Fruit fly (Drosophila melanogaster) whole organism, embryonic: Measurements from ENCODE around the gene cni.
A peak's percentile ranks its signal among the peaks of the same experiment; 100 is the strongest.

Source experiments
- Awh ChIP-seq: fragments of 200-800 bp; sonication (Bioruptor generic); IDR thresholded peaks from 2 replicates; pipeline ENCODE4, ENCODE4 v1.3.6; 2022; ENCODE audit warnings: missing biosample characterization, missing genetic modification characterization
- CG10147 ChIP-seq: fragments of 200-800 bp; sonication (Bioruptor generic); optimal IDR thresholded peaks from 2 replicates; lab custom pipeline; 2019; ENCODE audit warnings: missing biosample characterization, mild to moderate bottlenecking, missing genetic modification characterization, moderate library complexity
- CG11085 ChIP-seq: fragments of 200-800 bp; sonication (Bioruptor generic); IDR thresholded peaks from 2 replicates; pipeline ENCODE4 v1.3.6; 2022; ENCODE audit warnings: missing biosample characterization, missing genetic modification characterization
- CG12299 ChIP-seq: fragments of 200-800 bp; sonication (Bioruptor generic); optimal IDR thresholded peaks from 2 replicates; lab custom pipeline; 2018; ENCODE audit warnings: missing biosample characterization, mild to moderate bottlenecking, missing genetic modification characterization
- CG12391 ChIP-seq: fragments of 200-800 bp; sonication (Bioruptor generic); optimal IDR thresholded peaks from 3 replicates; lab custom pipeline; 2018; ENCODE audit warnings: missing biosample characterization, mild to moderate bottlenecking, missing genetic modification characterization, moderate library complexity
- CG12942 ChIP-seq: fragments of 200-800 bp; sonication (Bioruptor generic); optimal IDR thresholded peaks from 3 replicates; lab custom pipeline; 2016; ENCODE audit warnings: missing biosample characterization, missing genetic modification characterization
- CG14050 ChIP-seq: fragments of 200-800 bp; sonication (Bioruptor generic); IDR thresholded peaks from 3 replicates; pipeline ENCODE4 v1.3.6; 2022; ENCODE audit warnings: missing biosample characterization, missing genetic modification characterization
- CG14441 ChIP-seq: fragments of 200-800 bp; sonication (Bioruptor generic); IDR thresholded peaks from 2 replicates; pipeline ENCODE4 v1.3.6; 2022; ENCODE audit warnings: missing biosample characterization, missing genetic modification characterization
- CG15514 ChIP-seq: fragments of 200-800 bp; sonication (Bioruptor generic); optimal IDR thresholded peaks from 3 replicates; lab custom pipeline; 2017; ENCODE audit warnings: missing biosample characterization, missing genetic modification characterization, mild to moderate bottlenecking, moderate library complexity, missing genetic modification reagents
- CG17359 ChIP-seq: fragments of 200-800 bp; sonication (Bioruptor generic); optimal IDR thresholded peaks from 3 replicates; lab custom pipeline; 2018; ENCODE audit warnings: missing biosample characterization, mild to moderate bottlenecking, missing genetic modification characterization, moderate library complexity
- CG18011 ChIP-seq: fragments of 200-800 bp; sonication (Bioruptor generic); optimal IDR thresholded peaks from 2 replicates; lab custom pipeline; 2017; ENCODE audit warnings: missing biosample characterization, missing genetic modification characterization, mild to moderate bottlenecking, moderate library complexity, missing genotype
- CG2875 ChIP-seq: fragments of 200-800 bp; sonication (Bioruptor generic); optimal IDR thresholded peaks from 2 replicates; lab custom pipeline; 2017; ENCODE audit warnings: missing biosample characterization, mild to moderate bottlenecking, missing genetic modification characterization, missing genetic modification reagents
- CG31365 ChIP-seq: fragments of 200-800 bp; sonication (Bioruptor generic); optimal IDR thresholded peaks from 2 replicates; lab custom pipeline; 2018; ENCODE audit warnings: missing biosample characterization, mild to moderate bottlenecking, missing genetic modification characterization
- CG32772 ChIP-seq: fragments of 200-800 bp; sonication (Bioruptor generic); IDR thresholded peaks from 2 replicates; pipeline ENCODE4 v1.3.6; 2022; ENCODE audit warnings: missing biosample characterization, missing genetic modification characterization
- CG4854 ChIP-seq: fragments of 200-800 bp; sonication (Bioruptor generic); optimal IDR thresholded peaks from 2 replicates; lab custom pipeline; 2016; ENCODE audit warnings: missing biosample characterization, missing genetic modification characterization, inconsistent platforms
- CG8388 ChIP-seq: fragments of 200-800 bp; sonication (Bioruptor generic); optimal IDR thresholded peaks from 2 replicates; lab custom pipeline; 2019; ENCODE audit warnings: missing biosample characterization, mild to moderate bottlenecking, missing genetic modification characterization, moderate library complexity
- CG8478 ChIP-seq: fragments of >200 bp; optimal IDR thresholded peaks from 2 replicates; lab custom pipeline; 2018
- CG8765 ChIP-seq: fragments of 200-800 bp; sonication (Bioruptor generic); IDR thresholded peaks from 2 replicates; pipeline ENCODE4 v1.3.6; 2022; ENCODE audit warnings: missing biosample characterization, missing genetic modification characterization
- CG9727 ChIP-seq: fragments of 200-800 bp; sonication (Bioruptor generic); optimal IDR thresholded peaks from 3 replicates; lab custom pipeline; 2017; ENCODE audit warnings: missing biosample characterization, mild to moderate bottlenecking, missing genetic modification characterization
- CHES-1-like ChIP-seq: fragments of 200-800 bp; sonication (Bioruptor generic); optimal IDR thresholded peaks from 2 replicates; lab custom pipeline; 2016; ENCODE audit warnings: missing biosample characterization, missing genetic modification characterization
- E2f1 ChIP-seq: fragments of 200-800 bp; sonication (Bioruptor generic); IDR thresholded peaks from 2 replicates; pipeline ENCODE4 v1.3.6; 2022; ENCODE audit warnings: missing biosample characterization, missing genetic modification characterization
- Jarid2 ChIP-seq: fragments of 200-800 bp; sonication (Bioruptor generic); optimal IDR thresholded peaks from 3 replicates; lab custom pipeline; 2017; ENCODE audit warnings: mild to moderate bottlenecking, missing biosample characterization, missing genetic modification reagents, missing genetic modification characterization
- MTF-1 ChIP-seq: fragments of 200-800 bp; sonication (Bioruptor generic); optimal IDR thresholded peaks from 2 replicates; lab custom pipeline; 2018; ENCODE audit warnings: missing biosample characterization, mild to moderate bottlenecking, missing genetic modification characterization, borderline replicate concordance
- PHDP ChIP-seq: fragments of 200-800 bp; sonication (Bioruptor generic); optimal IDR thresholded peaks from 3 replicates; lab custom pipeline; 2018; ENCODE audit warnings: missing biosample characterization, mild to moderate bottlenecking, missing genetic modification characterization, moderate library complexity
- Pdp1 ChIP-seq, 2 experiments: fragments of 200-800 bp; sonication (Bioruptor generic); optimal IDR thresholded peaks; 3 replicates each; lab custom pipeline; 2016; ENCODE audit warnings: missing biosample characterization in 2 of 2, missing genetic modification characterization in 2 of 2, mild to moderate bottlenecking in 1 of 2, moderate library complexity in 1 of 2
- ab ChIP-seq: fragments of 200-800 bp; sonication (Bioruptor generic); optimal IDR thresholded peaks from 2 replicates; lab custom pipeline; 2016; ENCODE audit warnings: missing biosample characterization, missing genetic modification characterization
- amos ChIP-seq: fragments of 200-800 bp; sonication (Bioruptor generic); IDR thresholded peaks from 2 replicates; pipeline ENCODE4 v1.3.6; 2022; ENCODE audit warnings: missing biosample characterization, missing genetic modification characterization; ENCODE audit not compliant: partially characterized antibody
- az2 ChIP-seq: fragments of 200-800 bp; sonication (Bioruptor generic); optimal IDR thresholded peaks from 3 replicates; lab custom pipeline; 2016; ENCODE audit warnings: missing biosample characterization, missing genetic modification characterization
- bbx ChIP-seq: fragments of 200-800 bp; sonication (Bioruptor generic); IDR thresholded peaks from 2 replicates; pipeline ENCODE4 v1.3.6; 2022; ENCODE audit warnings: missing biosample characterization, missing genetic modification characterization; ENCODE audit not compliant: partially characterized antibody
- bsh ChIP-seq, 2 experiments: fragments of 200-800 bp; sonication (Bioruptor generic); optimal IDR thresholded peaks; 2 replicates each; lab custom pipeline; 2017 to 2018; ENCODE audit warnings: mild to moderate bottlenecking in 2 of 2, missing biosample characterization in 2 of 2, missing genetic modification characterization in 2 of 2, moderate library complexity in 1 of 2
- btn ChIP-seq: fragments of 200-800 bp; sonication (Bioruptor generic); optimal IDR thresholded peaks from 2 replicates; lab custom pipeline; 2016; ENCODE audit warnings: missing biosample characterization, missing genetic modification characterization
- cad ChIP-seq: fragments of >200 bp; optimal IDR thresholded peaks from 2 replicates; lab custom pipeline; 2017; ENCODE audit warnings: missing biosample characterization, missing genetic modification characterization
- cas ChIP-seq: fragments of 200-800 bp; sonication (Bioruptor generic); IDR thresholded peaks from 2 replicates; pipeline ENCODE4 v1.3.6; 2022; ENCODE audit warnings: missing biosample characterization, missing genetic modification characterization
- croc ChIP-seq: fragments of 200-800 bp; sonication (Bioruptor generic); conservative IDR thresholded peaks from 3 replicates; pipeline ENCODE4 v1.3.6; 2022; ENCODE audit warnings: missing biosample characterization, missing genetic modification characterization
- crol ChIP-seq: fragments of 200-800 bp; sonication (Bioruptor generic); IDR thresholded peaks from 2 replicates; pipeline ENCODE4 v1.3.6; 2022; ENCODE audit warnings: missing biosample characterization, missing genetic modification characterization
- disco-r ChIP-seq: fragments of 200-800 bp; sonication (Bioruptor generic); optimal IDR thresholded peaks from 2 replicates; lab custom pipeline; 2016; ENCODE audit warnings: missing biosample characterization, missing genetic modification characterization
- exex ChIP-seq: fragments of 200-800 bp; sonication (Bioruptor generic); optimal IDR thresholded peaks from 4 replicates; lab custom pipeline; 2018; ENCODE audit warnings: missing biosample characterization, mild to moderate bottlenecking, missing genetic modification characterization, moderate library complexity
- gce ChIP-seq: fragments of 200-800 bp; sonication (Bioruptor generic); IDR thresholded peaks from 3 replicates; pipeline ENCODE4 v1.3.6; 2022; ENCODE audit warnings: missing biosample characterization, missing genetic modification characterization
- grau ChIP-seq: fragments of 200-800 bp; optimal IDR thresholded peaks from 3 replicates; lab custom pipeline; 2019; ENCODE audit warnings: missing biosample characterization, mild to moderate bottlenecking, missing genetic modification characterization, moderate library complexity
- ham ChIP-seq: fragments of 200-800 bp; sonication (Bioruptor generic); IDR thresholded peaks from 2 replicates; pipeline ENCODE4 v1.3.6; 2022; ENCODE audit warnings: missing biosample characterization, missing genetic modification characterization
- her ChIP-seq: fragments of 200-800 bp; sonication (Bioruptor generic); optimal IDR thresholded peaks from 2 replicates; lab custom pipeline; 2016; ENCODE audit warnings: missing biosample characterization, missing genetic modification characterization
- lov ChIP-seq, 2 experiments: fragments of 200-800 bp in 1 of 2; fragments of >200 bp in 1 of 2; sonication (Bioruptor generic) in 1 of 2; IDR thresholded peaks in 1 of 2; optimal IDR thresholded peaks in 1 of 2; 2 replicates in 1 of 2; 3 replicates in 1 of 2; pipeline versions ENCODE4 v1.3.6 to Lab custom; 2017 to 2022; ENCODE audit warnings: missing biosample characterization in 1 of 2, missing genetic modification characterization in 1 of 2
- mam ChIP-seq: fragments of 200-800 bp; sonication (Bioruptor generic); optimal IDR thresholded peaks from 3 replicates; lab custom pipeline; 2016; ENCODE audit warnings: missing biosample characterization, missing genetic modification characterization
- nerfin-2 ChIP-seq: fragments of 200-800 bp; sonication (Bioruptor generic); IDR thresholded peaks from 2 replicates; pipeline ENCODE4 v1.3.6; 2022; ENCODE audit warnings: missing biosample characterization, missing genetic modification characterization; ENCODE audit not compliant: partially characterized antibody
- salm ChIP-seq: fragments of 200-800 bp; sonication (Bioruptor generic); optimal IDR thresholded peaks from 2 replicates; lab custom pipeline; 2018; ENCODE audit warnings: missing biosample characterization, mild to moderate bottlenecking, missing genetic modification characterization
- sob ChIP-seq: fragments of 200-800 bp; sonication (Bioruptor generic); IDR thresholded peaks from 2 replicates; pipeline ENCODE4 v1.3.6; 2022; ENCODE audit warnings: missing biosample characterization, missing genetic modification characterization
- ssp ChIP-seq: fragments of 200-800 bp; sonication (Bioruptor generic); IDR thresholded peaks from 2 replicates; pipeline ENCODE4 v1.3.6; 2022; ENCODE audit warnings: missing biosample characterization, missing genetic modification characterization
- trh ChIP-seq: fragments of 200-800 bp; sonication (Bioruptor generic); optimal IDR thresholded peaks from 2 replicates; lab custom pipeline; 2016; ENCODE audit warnings: missing biosample characterization, missing genetic modification characterization
- ttk ChIP-seq: fragments of 200-800 bp; sonication (Bioruptor generic); IDR thresholded peaks from 2 replicates; pipeline ENCODE4 v2.1.2; 2022; ENCODE audit warnings: missing biosample characterization, missing genetic modification characterization
- usp ChIP-seq: fragments of >200 bp; optimal IDR thresholded peaks from 2 replicates; lab custom pipeline; 2017; ENCODE audit warnings: missing biosample characterization, missing genetic modification characterization

cni gene

dm6 chr2L:16350160-16350633 is 39.7 kb upstream of the cni start (continued):
- TF ChIP-seq bsh (GFP tag; optimal IDR thresholded peaks at IDR 0.05; lab: Kevin White, UChicago) = peak in 1 of 2 experiments; percentile 21
- TF ChIP-seq CG8478 (lab: Kevin White, UChicago) = no peak
- TF ChIP-seq CG12391 = peak; percentile 81
- TF ChIP-seq CG15514 (GFP tag; lab: Kevin White, UChicago) = peak; percentile 60
- no peak for TF ChIP-seq CG8388
- TF ChIP-seq MTF-1 (GFP tag; lab: Kevin White, UChicago) = peak; percentile 12
- no peak for TF ChIP-seq CG4854 (GFP tag; lab: Kevin White, UChicago)
- TF ChIP-seq gce = peak; percentile 68; the same call in 1 of the 3 replicates
- no peak for TF ChIP-seq cad (GFP tag; lab: Kevin White, UChicago)
- TF ChIP-seq ham = no peak
- no peak for TF ChIP-seq CG12299 (tag; lab: Kevin White, UChicago)
- peak; percentile 49 for TF ChIP-seq her (GFP tag; lab: Kevin White, UChicago)
- peak; percentile 14 to 61 for TF ChIP-seq Pdp1 (GFP tag; optimal IDR thresholded peaks at IDR 0.05; lab: Kevin White, UChicago)
- peak; percentile 65 for TF ChIP-seq ssp (GFP tag; lab: Robert Waterston, UW)
- peak; percentile 10 for TF ChIP-seq salm (tag; lab: Kevin White, UChicago)
- TF ChIP-seq ab (GFP tag; lab: Kevin White, UChicago) = peak; percentile 46
- TF ChIP-seq usp (GFP tag; lab: Kevin White, UChicago) = no peak
- peak; percentile 65 for TF ChIP-seq CG12942
- peak; percentile 77 for TF ChIP-seq grau (tag; lab: Kevin White, UChicago)
- peak; percentile 80 for TF ChIP-seq sob (GFP tag; lab: Robert Waterston, UW)
- peak; percentile 68 for TF ChIP-seq CG32772 (GFP tag; lab: Robert Waterston, UW)
- TF ChIP-seq crol (GFP tag; lab: Robert Waterston, UW) = peak; percentile 27; the same call in 1 of the 2 replicates
- TF ChIP-seq CG10147 (GFP tag; lab: Kevin White, UChicago) = no peak
- no peak; the same call in 1 of the 2 replicates for TF ChIP-seq CG14441 (GFP tag; lab: Robert Waterston, UW)
- TF ChIP-seq CHES-1-like (GFP tag; lab: Kevin White, UChicago) = peak; percentile 40
- TF ChIP-seq disco-r = no peak
- TF ChIP-seq ttk (GFP tag; lab: Robert Waterston, UW) = peak; percentile 38; the same call in 1 of the 2 replicates
- peak; percentile 58 for TF ChIP-seq CG17359 (tag; lab: Kevin White, UChicago)
- 0 out of 2 replicates have a peak, but pooled peaks have one; percentile 21 for TF ChIP-seq nerfin-2 (GFP tag; lab: Robert Waterston, UW)
- peak; percentile 53; the same call in 2 of the 3 replicates for TF ChIP-seq croc (GFP tag; lab: Robert Waterston, UW)
- TF ChIP-seq CG14050 (GFP tag; lab: Robert Waterston, UW) = peak; percentile 68
- peak; percentile 82 for TF ChIP-seq mam (GFP tag; lab: Kevin White, UChicago)
- TF ChIP-seq PHDP (tag; lab: Kevin White, UChicago) = no peak
- no peak for TF ChIP-seq btn (GFP tag; lab: Kevin White, UChicago)
- TF ChIP-seq cas = no peak
- TF ChIP-seq lov (optimal IDR thresholded peaks at IDR 0.05; lab: Kevin White, UChicago) = no peak
- peak; percentile 74; the same call in 1 of the 3 replicates for TF ChIP-seq lov (GFP tag; IDR thresholded peaks at IDR 0.05; lab: Robert Waterston, UW)
- TF ChIP-seq Awh (GFP tag; lab: Robert Waterston, UW) = peak; percentile 69
- peak; percentile 72 for TF ChIP-seq bbx (GFP tag; lab: Robert Waterston, UW)
- no peak for TF ChIP-seq CG2875 (GFP tag; lab: Kevin White, UChicago)
- no peak for TF ChIP-seq Jarid2
- TF ChIP-seq CG31365 (tag; lab: Kevin White, UChicago) = no peak
- TF ChIP-seq CG18011 (GFP tag; lab: Kevin White, UChicago) = peak; percentile 12
- peak; percentile 70 for TF ChIP-seq E2f1 (GFP tag; lab: Robert Waterston, UW)
- peak; percentile 66 for TF ChIP-seq trh (GFP tag; lab: Kevin White, UChicago)
- TF ChIP-seq az2 = peak; percentile 62
- TF ChIP-seq CG8765 (GFP tag; lab: Robert Waterston, UW) = 0 out of 2 replicates have a peak, but pooled peaks have one; percentile 50
- peak; percentile 72 for TF ChIP-seq amos
- peak; percentile 70 for TF ChIP-seq CG11085 (GFP tag; lab: Robert Waterston, UW)
- peak; percentile 23 for TF ChIP-seq exex (tag; lab: Kevin White, UChicago)
- TF ChIP-seq CG9727 = peak; percentile 78
